Worm (Caenorhabditis elegans): ENCODE results near the gene D2089.8.

- TF ChIP-seq nhr-129 (tag; optimal IDR thresholded peaks at IDR 0.05) (no peak), elt-3 (tag; optimal IDR thresholded peaks at IDR 0.05) (no peak), egl-27 (tag; optimal IDR thresholded peaks at IDR 0.05) (no peak), skn-1 (tag; optimal IDR thresholded peaks at IDR 0.05) (no peak), snpc-4 (tag; optimal IDR thresholded peaks at IDR 0.05) (no peak), lin-39 (tag; optimal IDR thresholded peaks at IDR 0.05) (no peak), ztf-11 (tag; optimal IDR thresholded peaks at IDR 0.05) (no peak), sma-3 (GFP tag; optimal IDR thresholded peaks at IDR 0.05) (no peak), ama-1 (optimal IDR thresholded peaks at IDR 0.05) (no peak)
These were observed 45.0 kb upstream of the D2089.8 start for ce11 chrII:10707439-10708096.
